Fruit fly (Drosophila melanogaster) whole organism, embryonic: Measurements from ENCODE around the gene EndoGI.

ENCODE experiments used
- Deaf1 ChIP-seq: fragments of 200-800 bp; optimal IDR thresholded peaks from 3 replicates; lab custom pipeline; 2019; ENCODE audit warnings: missing biosample characterization, mild to moderate bottlenecking, missing genetic modification characterization, moderate library complexity
- Kr ChIP-seq: fragments of 200-800 bp; sonication (Bioruptor generic); optimal IDR thresholded peaks from 2 replicates; lab custom pipeline; 2017; ENCODE audit warnings: missing biosample characterization, mild to moderate bottlenecking, missing genetic modification characterization
- dmrt11E ChIP-seq: fragments of 200-800 bp; sonication (Bioruptor generic); optimal IDR thresholded peaks from 3 replicates; lab custom pipeline; 2018; ENCODE audit warnings: missing biosample characterization, mild to moderate bottlenecking, missing genetic modification characterization, moderate library complexity

DNA sequence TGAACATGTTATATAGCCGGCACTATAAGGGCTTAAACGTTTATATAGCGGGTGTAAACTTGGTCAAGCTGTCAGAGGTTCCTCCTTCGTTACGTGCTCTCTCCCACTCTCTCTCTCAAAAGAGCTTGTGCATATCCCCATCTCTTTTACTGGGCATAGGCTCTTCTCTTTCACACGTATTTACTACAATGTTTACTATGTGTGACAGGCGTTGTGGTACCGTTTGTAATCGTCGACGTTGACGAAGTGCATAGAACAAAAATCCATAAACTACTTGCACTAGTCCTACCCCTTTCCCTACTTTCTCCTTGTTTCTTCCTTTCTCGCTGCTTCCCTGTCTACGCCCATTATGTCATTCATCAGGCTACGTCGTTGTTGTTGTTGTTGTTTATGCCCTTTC is 19.3 kb downstream of the EndoGI start:
- TF ChIP-seq Deaf1 (tag; lab: Kevin White, UChicago) (no peak), Kr (GFP tag; lab: Kevin White, UChicago) (no peak), dmrt11E (tag; lab: Kevin White, UChicago) (no peak)
